Fruit fly (Drosophila melanogaster) whole organism, embryonic: ENCODE results near the gene CG34057.

Experiments used
- Ada2b ChIP-seq: fragments of 200-800 bp; sonication (Bioruptor generic); IDR thresholded peaks from 2 replicates; pipeline ENCODE4 v1.3.6; 2022; ENCODE audit warnings: missing biosample characterization, missing genetic modification characterization
- BEAF-32 ChIP-seq: fragments of 200-800 bp; sonication (Bioruptor generic); optimal IDR thresholded peaks from 3 replicates; lab custom pipeline; 2017; ENCODE audit warnings: missing biosample characterization, missing genetic modification characterization, mild to moderate bottlenecking, moderate library complexity, missing genetic modification reagents
- BtbVII ChIP-seq: fragments of 200-800 bp; sonication (Bioruptor generic); optimal IDR thresholded peaks from 3 replicates; lab custom pipeline; 2017; ENCODE audit warnings: missing biosample characterization, mild to moderate bottlenecking, missing genetic modification characterization
- CG10366 ChIP-seq: fragments of 200-800 bp; sonication (Bioruptor generic); IDR thresholded peaks from 2 replicates; pipeline ENCODE4 v1.3.6; 2022; ENCODE audit warnings: missing biosample characterization, missing genetic modification characterization
- CG10979 ChIP-seq: fragments of 200-800 bp; sonication (Bioruptor generic); optimal IDR thresholded peaks from 2 replicates; lab custom pipeline; 2018; ENCODE audit warnings: missing biosample characterization, mild to moderate bottlenecking, missing genetic modification characterization, moderate library complexity
- CG13624 ChIP-seq: fragments of 200-800 bp; sonication (Bioruptor generic); optimal IDR thresholded peaks from 2 replicates; lab custom pipeline; 2016; ENCODE audit warnings: missing biosample characterization, missing genetic modification characterization
- CG14710 ChIP-seq: fragments of 200-800 bp; sonication (Bioruptor generic); optimal IDR thresholded peaks from 3 replicates; lab custom pipeline; 2019; ENCODE audit warnings: missing biosample characterization, mild to moderate bottlenecking, missing genetic modification characterization, moderate library complexity
- CG14965 ChIP-seq: fragments of 200-800 bp; sonication (Bioruptor generic); optimal IDR thresholded peaks from 2 replicates; lab custom pipeline; 2016; ENCODE audit warnings: missing biosample characterization, missing genetic modification characterization, borderline replicate concordance
- CG1647 ChIP-seq: fragments of 200-800 bp; sonication (Bioruptor generic); optimal IDR thresholded peaks from 3 replicates; lab custom pipeline; 2016; ENCODE audit warnings: missing biosample characterization, missing genetic modification characterization
- CG17359 ChIP-seq: fragments of 200-800 bp; sonication (Bioruptor generic); optimal IDR thresholded peaks from 3 replicates; lab custom pipeline; 2018; ENCODE audit warnings: missing biosample characterization, mild to moderate bottlenecking, missing genetic modification characterization, moderate library complexity
- CG4707 ChIP-seq: fragments of 200-800 bp; sonication (Bioruptor generic); optimal IDR thresholded peaks from 2 replicates; lab custom pipeline; 2018; ENCODE audit warnings: missing biosample characterization, mild to moderate bottlenecking, missing genetic modification characterization, moderate library complexity
- CG6683 ChIP-seq: fragments of 200-800 bp; sonication (Bioruptor generic); optimal IDR thresholded peaks from 2 replicates; lab custom pipeline; 2017; ENCODE audit warnings: missing biosample characterization, mild to moderate bottlenecking, missing genetic modification characterization, missing genetic modification reagents
- CG6791 ChIP-seq: fragments of 200-800 bp; sonication (Bioruptor generic); IDR thresholded peaks from 3 replicates; pipeline ENCODE4 v1.3.6; 2022; ENCODE audit warnings: missing biosample characterization, missing genetic modification characterization; ENCODE audit not compliant: partially characterized antibody
- CG7839 ChIP-seq: fragments of 200-800 bp; sonication (Bioruptor generic); optimal IDR thresholded peaks from 3 replicates; lab custom pipeline; 2018; ENCODE audit warnings: missing biosample characterization, mild to moderate bottlenecking, missing genetic modification characterization, moderate library complexity
- CG7928 ChIP-seq: fragments of 200-800 bp; sonication (Bioruptor generic); optimal IDR thresholded peaks from 2 replicates; lab custom pipeline; 2017; ENCODE audit warnings: missing biosample characterization, mild to moderate bottlenecking, missing genetic modification characterization
- CG9609 ChIP-seq: fragments of 200-800 bp; sonication (Bioruptor generic); optimal IDR thresholded peaks from 3 replicates; lab custom pipeline; 2016; ENCODE audit warnings: missing biosample characterization, missing genetic modification characterization
- CG9876 ChIP-seq: fragments of 200-800 bp; sonication (Bioruptor generic); optimal IDR thresholded peaks from 2 replicates; lab custom pipeline; 2016; ENCODE audit warnings: missing biosample characterization, missing genetic modification characterization
- Camta ChIP-seq: fragments of 200-800 bp; sonication (Bioruptor generic); optimal IDR thresholded peaks from 2 replicates; lab custom pipeline; 2016; ENCODE audit warnings: missing biosample characterization, missing genetic modification characterization
- Hey ChIP-seq: fragments of 200-800 bp; sonication (Bioruptor generic); optimal IDR thresholded peaks from 3 replicates; lab custom pipeline; 2018; ENCODE audit warnings: missing biosample characterization, mild to moderate bottlenecking, missing genetic modification characterization
- HmgZ ChIP-seq: fragments of 200-800 bp; sonication (Bioruptor generic); optimal IDR thresholded peaks from 2 replicates; lab custom pipeline; 2018; ENCODE audit warnings: missing biosample characterization, mild to moderate bottlenecking, missing genetic modification characterization
- Hr39 ChIP-seq: fragments of >200 bp; optimal IDR thresholded peaks from 2 replicates; lab custom pipeline; 2017
- Lpt ChIP-seq: fragments of >200 bp; optimal IDR thresholded peaks from 2 replicates; lab custom pipeline; 2018; ENCODE audit warnings: missing biosample characterization, missing genetic modification characterization
- MBD-R2 ChIP-seq: fragments of 200-800 bp; sonication (Bioruptor generic); IDR thresholded peaks from 2 replicates; pipeline ENCODE4 v1.3.6; 2022; ENCODE audit warnings: missing biosample characterization, missing genetic modification characterization
- Neu2 ChIP-seq: fragments of 200-800 bp; sonication (Bioruptor generic); optimal IDR thresholded peaks from 3 replicates; lab custom pipeline; 2016; ENCODE audit warnings: missing biosample characterization, missing genetic modification characterization, borderline replicate concordance
- Nf-YC ChIP-seq: fragments of 200-800 bp; optimal IDR thresholded peaks from 3 replicates; lab custom pipeline; 2019; ENCODE audit warnings: missing biosample characterization, mild to moderate bottlenecking, missing genetic modification characterization, moderate library complexity
- Ptx1 ChIP-seq: fragments of 200-800 bp; sonication (Bioruptor generic); IDR thresholded peaks from 2 replicates; pipeline ENCODE4 v1.3.6; 2022; ENCODE audit warnings: missing biosample characterization, missing genetic modification characterization
- Side ChIP-seq: fragments of 200-800 bp; sonication (Bioruptor generic); optimal IDR thresholded peaks from 2 replicates; lab custom pipeline; 2016; ENCODE audit warnings: missing biosample characterization, missing genetic modification characterization
- Trl ChIP-seq, 3 experiments: fragments of >200 bp in 2 of 3; fragments of 200-800 bp in 1 of 3; sonication (Bioruptor generic) in 1 of 3; optimal IDR thresholded peaks; 2 replicates in 1 of 3; 3 replicates in 2 of 3; lab custom pipeline; 2016 to 2017; ENCODE audit warnings: missing biosample characterization in 1 of 3, missing genetic modification characterization in 1 of 3
- Usf ChIP-seq: fragments of 200-800 bp; sonication (Bioruptor generic); optimal IDR thresholded peaks from 2 replicates; lab custom pipeline; 2017; ENCODE audit warnings: missing genotype, missing biosample characterization, missing genetic modification characterization
- Xrp1 ChIP-seq: fragments of 200-800 bp; sonication (Bioruptor generic); IDR thresholded peaks from 2 replicates; pipeline ENCODE4 v1.3.6; 2022; ENCODE audit warnings: missing biosample characterization, missing genetic modification characterization
- ab ChIP-seq: fragments of 200-800 bp; sonication (Bioruptor generic); optimal IDR thresholded peaks from 2 replicates; lab custom pipeline; 2016; ENCODE audit warnings: missing biosample characterization, missing genetic modification characterization
- abd-A ChIP-seq: fragments of 200-800 bp; sonication (Bioruptor generic); optimal IDR thresholded peaks from 3 replicates; lab custom pipeline; 2019; ENCODE audit warnings: missing biosample characterization, mild to moderate bottlenecking, missing genetic modification characterization, moderate library complexity
- ash1 ChIP-seq: fragments of 200-800 bp; sonication (Bioruptor generic); optimal IDR thresholded peaks from 2 replicates; lab custom pipeline; 2018; ENCODE audit warnings: missing biosample characterization, mild to moderate bottlenecking, missing genetic modification characterization
- dati ChIP-seq: fragments of 200-800 bp; sonication (Bioruptor generic); IDR thresholded peaks from 2 replicates; pipeline ENCODE4 v1.3.6; 2022; ENCODE audit warnings: missing biosample characterization, missing genetic modification characterization
- emc ChIP-seq: fragments of 200-800 bp; sonication (Bioruptor generic); optimal IDR thresholded peaks from 2 replicates; lab custom pipeline; 2016; ENCODE audit warnings: missing biosample characterization, missing genetic modification characterization
- fd96Cb ChIP-seq: fragments of 200-800 bp; sonication (Bioruptor generic); optimal IDR thresholded peaks from 2 replicates; lab custom pipeline; 2018; ENCODE audit warnings: missing biosample characterization, mild to moderate bottlenecking, missing genetic modification characterization, moderate library complexity
- gfzf ChIP-seq: fragments of 200-800 bp; sonication (Bioruptor generic); optimal IDR thresholded peaks from 2 replicates; lab custom pipeline; 2016; ENCODE audit warnings: missing biosample characterization, mild to moderate bottlenecking, missing genetic modification characterization, moderate library complexity
- hb ChIP-seq: fragments of 200-800 bp; sonication (Bioruptor generic); IDR thresholded peaks from 3 replicates; pipeline ENCODE4 v1.3.6; 2022; ENCODE audit warnings: missing biosample characterization, missing genetic modification characterization; ENCODE audit not compliant: partially characterized antibody
- kay ChIP-seq: fragments of 200-800 bp; sonication (Bioruptor generic); optimal IDR thresholded peaks from 2 replicates; lab custom pipeline; 2016; ENCODE audit warnings: missing biosample characterization, missing genetic modification characterization
- ken ChIP-seq: fragments of 200-800 bp; sonication (Bioruptor generic); IDR thresholded peaks from 3 replicates; pipeline ENCODE4 v1.3.6; 2022; ENCODE audit warnings: missing biosample characterization, missing genetic modification characterization
- knrl ChIP-seq: fragments of 200-800 bp; sonication (Bioruptor generic); IDR thresholded peaks from 3 replicates; pipeline ENCODE4 v1.3.6; 2022; ENCODE audit warnings: missing biosample characterization, missing genetic modification characterization; ENCODE audit not compliant: partially characterized antibody
- mld ChIP-seq: fragments of 200-800 bp; sonication (Bioruptor generic); IDR thresholded peaks from 3 replicates; pipeline ENCODE4 v1.3.6; 2022; ENCODE audit warnings: missing biosample characterization, missing genetic modification characterization; ENCODE audit not compliant: partially characterized antibody
- nerfin-1 ChIP-seq: fragments of 200-800 bp; sonication (Bioruptor generic); optimal IDR thresholded peaks from 3 replicates; lab custom pipeline; 2019; ENCODE audit warnings: missing biosample characterization, mild to moderate bottlenecking, missing genetic modification characterization, moderate library complexity
- peb ChIP-seq: fragments of 200-800 bp; sonication (Bioruptor generic); IDR thresholded peaks from 2 replicates; pipeline ENCODE4 v1.3.6; 2022; ENCODE audit warnings: missing biosample characterization, missing genetic modification characterization
- sens ChIP-seq: fragments of 200-800 bp; sonication (Bioruptor generic); peaks from one replicate; lab custom pipeline; 2016; ENCODE audit warnings: missing biosample characterization, missing genetic modification characterization
- shn ChIP-seq: fragments of 200-800 bp; sonication (Bioruptor generic); optimal IDR thresholded peaks from 3 replicates; lab custom pipeline; 2016; ENCODE audit warnings: missing biosample characterization, missing genetic modification characterization
- sna ChIP-seq: fragments of 200-800 bp; sonication (Bioruptor generic); IDR thresholded peaks from 2 replicates; pipeline ENCODE4 v1.3.6; 2022; ENCODE audit warnings: missing biosample characterization, missing genetic modification characterization; ENCODE audit not compliant: partially characterized antibody
- ssp ChIP-seq: fragments of 200-800 bp; sonication (Bioruptor generic); IDR thresholded peaks from 2 replicates; pipeline ENCODE4 v1.3.6; 2022; ENCODE audit warnings: missing biosample characterization, missing genetic modification characterization
- tap ChIP-seq: fragments of 200-800 bp; optimal IDR thresholded peaks from 3 replicates; lab custom pipeline; 2019; ENCODE audit warnings: missing biosample characterization, mild to moderate bottlenecking, missing genetic modification characterization, moderate library complexity
- unc-4 ChIP-seq: fragments of 200-800 bp; sonication (Bioruptor generic); IDR thresholded peaks from 2 replicates; pipeline ENCODE4 v1.3.6; 2022; ENCODE audit warnings: missing biosample characterization, missing genetic modification characterization; ENCODE audit not compliant: partially characterized antibody
- wdn ChIP-seq: fragments of 200-800 bp; sonication (Bioruptor generic); IDR thresholded peaks from 2 replicates; pipeline ENCODE4 v1.3.6; 2022; ENCODE audit warnings: missing biosample characterization, missing genetic modification characterization

CG34057 gene

DNA sequence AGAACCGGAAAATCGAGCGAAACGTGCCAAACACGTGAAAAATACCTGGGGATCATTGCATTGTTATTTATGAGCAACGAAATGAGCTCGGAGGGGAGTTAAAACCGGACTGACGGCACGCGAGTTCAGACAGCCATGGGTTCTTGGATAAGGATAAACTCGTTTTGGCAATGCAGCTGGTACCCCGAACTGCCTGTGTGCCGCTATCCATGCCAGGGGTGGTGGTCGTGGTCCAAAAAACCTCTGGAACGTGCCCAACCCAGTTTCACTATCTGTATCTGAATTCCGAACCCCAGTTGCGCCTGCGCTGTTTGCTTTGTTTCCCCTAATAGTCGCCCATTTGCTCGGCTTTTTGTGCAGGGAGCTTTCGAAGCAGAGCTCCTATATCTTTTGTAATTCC lies 2.1 kb downstream of the CG34057 start:
- TF ChIP-seq emc (GFP tag; lab: Kevin White, UChicago) = no peak
- TF ChIP-seq Neu2 (GFP tag; lab: Kevin White, UChicago) = no peak
- TF ChIP-seq CG13624 (GFP tag; lab: Kevin White, UChicago) = no peak
- TF ChIP-seq ssp = no peak
- no peak for TF ChIP-seq ab (GFP tag; lab: Kevin White, UChicago)
- TF ChIP-seq CG7928 = no peak
- TF ChIP-seq hb (GFP tag; lab: Robert Waterston, UW) = no peak
- TF ChIP-seq CG6791 = peak; percentile 46; the same call in 1 of the 3 replicates
- TF ChIP-seq gfzf = no peak
- no peak for TF ChIP-seq Side (GFP tag; lab: Kevin White, UChicago)
- TF ChIP-seq Hr39 = no peak
- TF ChIP-seq abd-A = no peak
- TF ChIP-seq Trl (optimal IDR thresholded peaks at IDR 0.05; lab: Kevin White, UChicago) = no peak
- no peak for TF ChIP-seq Trl (GFP tag; optimal IDR thresholded peaks at IDR 0.05; lab: Kevin White, UChicago)
- TF ChIP-seq nerfin-1 (tag; lab: Kevin White, UChicago) = peak; percentile 100
- TF ChIP-seq Lpt (GFP tag; lab: Kevin White, UChicago) = no peak
- no peak for TF ChIP-seq dati (GFP tag; lab: Robert Waterston, UW)
- TF ChIP-seq CG7839 (tag; lab: Kevin White, UChicago) = no peak
- no peak for TF ChIP-seq CG10366 (GFP tag; lab: Robert Waterston, UW)
- TF ChIP-seq mld (GFP tag; lab: Robert Waterston, UW) = peak; percentile 57; the same call in 1 of the 3 replicates
- TF ChIP-seq Hey (tag; lab: Kevin White, UChicago) = peak; percentile 68
- TF ChIP-seq Usf (GFP tag; lab: Kevin White, UChicago) = no peak
- TF ChIP-seq tap (tag; lab: Kevin White, UChicago) = no peak
- TF ChIP-seq CG10979 (tag; lab: Kevin White, UChicago) = no peak
- TF ChIP-seq CG14710 (tag; lab: Kevin White, UChicago) = no peak
- TF ChIP-seq ash1 (GFP tag; lab: Kevin White, UChicago) = no peak
- TF ChIP-seq sens (GFP tag; lab: Kevin White, UChicago) = peak; percentile 44
- TF ChIP-seq BEAF-32 (GFP tag; lab: Kevin White, UChicago) = no peak
- TF ChIP-seq HmgZ (tag; lab: Kevin White, UChicago) = no peak
- no peak for TF ChIP-seq CG4707 (GFP tag; lab: Kevin White, UChicago)
- TF ChIP-seq sna (GFP tag; lab: Robert Waterston, UW) = no peak
- no peak for TF ChIP-seq ken (GFP tag; lab: Robert Waterston, UW)
- TF ChIP-seq CG17359 (tag; lab: Kevin White, UChicago) = no peak
- no peak for TF ChIP-seq Nf-YC (tag; lab: Kevin White, UChicago)
- no peak for TF ChIP-seq CG14965 (GFP tag; lab: Kevin White, UChicago)
- no peak for TF ChIP-seq MBD-R2 (GFP tag; lab: Robert Waterston, UW)
- no peak for TF ChIP-seq kay (GFP tag; lab: Kevin White, UChicago)
- TF ChIP-seq CG9609 = no peak
- no peak for TF ChIP-seq fd96Cb
- no peak for TF ChIP-seq unc-4
- no peak for TF ChIP-seq Camta (GFP tag; lab: Kevin White, UChicago)
- TF ChIP-seq Xrp1 (GFP tag; lab: Robert Waterston, UW) = no peak
- no peak for TF ChIP-seq CG1647 (GFP tag; lab: Kevin White, UChicago)
- no peak for TF ChIP-seq CG6683 (GFP tag; lab: Kevin White, UChicago)
- no peak for TF ChIP-seq BtbVII (GFP tag; lab: Kevin White, UChicago)
- no peak for TF ChIP-seq peb
- no peak for TF ChIP-seq Ptx1
- TF ChIP-seq Ada2b (GFP tag; lab: Robert Waterston, UW) = no peak
- TF ChIP-seq wdn = no peak
- no peak for TF ChIP-seq CG9876 (GFP tag; lab: Kevin White, UChicago)
- no peak for TF ChIP-seq shn (GFP tag; lab: Kevin White, UChicago)
- TF ChIP-seq knrl (GFP tag; lab: Robert Waterston, UW) = no peak
